Fruit fly (Drosophila melanogaster): ENCODE measurements around the gene CG10591.

Gene CG10591

dm6 chr3L:5565051-5565688 lies 34.3 kb downstream of the CG10591 start, which contains the start of gene bc10 (continued):
- TF ChIP-seq sc (optimal IDR thresholded peaks at IDR 0.05) (no peak), sc (GFP tag; optimal IDR thresholded peaks at IDR 0.05) (no peak), CG1529 (GFP tag; optimal IDR thresholded peaks at IDR 0.05) (no peak), esg (GFP tag; conservative IDR thresholded peaks at IDR 0.05) (no peak), CG12104 (GFP tag; optimal IDR thresholded peaks at IDR 0.05) (no peak), CG31365 (tag; optimal IDR thresholded peaks at IDR 0.05) (no peak), CG8290 (GFP tag; optimal IDR thresholded peaks at IDR 0.05) (no peak), CG8290 (tag; optimal IDR thresholded peaks at IDR 0.05) (no peak), nerfin-1 (tag; optimal IDR thresholded peaks at IDR 0.05) (no peak), sob (GFP tag; IDR thresholded peaks at IDR 0.05) (no peak), sna (GFP tag; IDR thresholded peaks at IDR 0.05; ENCODE audit: partially characterized antibody) (peak; percentile 74), scrt (GFP tag; optimal IDR thresholded peaks at IDR 0.05) (no peak), MESR4 (GFP tag; optimal IDR thresholded peaks at IDR 0.05) (peak; percentile 70), CG1233 (GFP tag; optimal IDR thresholded peaks at IDR 0.05) (no peak), CG12391 (tag; optimal IDR thresholded peaks at IDR 0.05) (no peak), D19B (GFP tag; optimal IDR thresholded peaks at IDR 0.05) (no peak), croc (GFP tag; conservative IDR thresholded peaks at IDR 0.05) (no peak), CG2202 (tag; optimal IDR thresholded peaks at IDR 0.05) (no peak), fd96Cb (tag; optimal IDR thresholded peaks at IDR 0.05) (no peak), kni (GFP tag; optimal IDR thresholded peaks at IDR 0.05) (no peak), CG11695 (GFP tag; IDR thresholded peaks at IDR 0.05) (no peak), Taf1 (GFP tag; IDR thresholded peaks at IDR 0.05) (no peak), nerfin-2 (GFP tag; IDR thresholded peaks at IDR 0.05; ENCODE audit: partially characterized antibody) (peak; percentile 77), tna (GFP tag; IDR thresholded peaks at IDR 0.05; ENCODE audit: partially characterized antibody) (peak; percentile 68; the same call in 1 of the 2 replicates), CG4617 (GFP tag; optimal IDR thresholded peaks at IDR 0.05; ENCODE audit: borderline replicate concordance) (peak; percentile 75), tin (GFP tag; optimal IDR thresholded peaks at IDR 0.05) (no peak), CG10366 (GFP tag; IDR thresholded peaks at IDR 0.05) (no peak), CG14441 (GFP tag; IDR thresholded peaks at IDR 0.05) (no peak), gt (GFP tag; IDR thresholded peaks at IDR 0.05) (no peak), CkIIα-i1 (GFP tag; IDR thresholded peaks at IDR 0.05) (no peak), ato (GFP tag; IDR thresholded peaks at IDR 0.05; ENCODE audit: partially characterized antibody) (peak; percentile 73), mirr (GFP tag; optimal IDR thresholded peaks at IDR 0.05) (no peak), dm (GFP tag; optimal IDR thresholded peaks at IDR 0.05) (no peak), sens (GFP tag) (peak; percentile 28), jumu (GFP tag; optimal IDR thresholded peaks at IDR 0.05) (no peak), Atf6 (GFP tag; IDR thresholded peaks at IDR 0.05) (no peak), Bgb (GFP tag; IDR thresholded peaks at IDR 0.05; ENCODE audit: partially characterized antibody) (peak; percentile 94), al (GFP tag; IDR thresholded peaks at IDR 0.05) (no peak), Chrac-16 (GFP tag; optimal IDR thresholded peaks at IDR 0.05) (no peak), wdn (GFP tag; IDR thresholded peaks at IDR 0.05) (no peak), NFAT (GFP tag; IDR thresholded peaks at IDR 0.05) (no peak), bab2 (GFP tag; optimal IDR thresholded peaks at IDR 0.05) (no peak), CG7987 (GFP tag; optimal IDR thresholded peaks at IDR 0.05) (no peak), wek (GFP tag; optimal IDR thresholded peaks at IDR 0.05) (no peak), insv (GFP tag; optimal IDR thresholded peaks at IDR 0.05) (no peak), C15 (GFP tag; IDR thresholded peaks at IDR 0.05) (no peak), CG7745 (tag; optimal IDR thresholded peaks at IDR 0.05) (no peak), CG7357 (GFP tag; IDR thresholded peaks at IDR 0.05) (no peak), CG2712 (tag; optimal IDR thresholded peaks at IDR 0.05) (peak; percentile 20), Opbp (GFP tag; IDR thresholded peaks at IDR 0.05; ENCODE audit: partially characterized antibody) (peak; percentile 90), CG2875 (GFP tag; optimal IDR thresholded peaks at IDR 0.05) (no peak)
